Fruit fly (Drosophila melanogaster) whole organism, pupa: ENCODE data around the gene MTF-1.

Experiments used
- CG10348 ChIP-seq: fragments of 200-800 bp; sonication (Bioruptor generic); IDR thresholded peaks from 2 replicates; pipeline ENCODE4 v1.3.6; 2022; ENCODE audit warnings: missing biosample characterization, missing genetic modification characterization
- CG12605 ChIP-seq: fragments of 200-800 bp; sonication (Bioruptor generic); IDR thresholded peaks from 2 replicates; pipeline ENCODE4 v1.3.6; 2022; ENCODE audit warnings: missing biosample characterization, missing genetic modification characterization
- CG13204 ChIP-seq: fragments of 200-800 bp; sonication (Bioruptor generic); optimal IDR thresholded peaks from 2 replicates; lab custom pipeline; 2018; ENCODE audit warnings: missing biosample characterization, mild to moderate bottlenecking, missing genetic modification characterization, moderate library complexity
- CG14655 ChIP-seq: fragments of 200-800 bp; sonication (Bioruptor generic); optimal IDR thresholded peaks from 3 replicates; lab custom pipeline; 2017; ENCODE audit warnings: mild to moderate bottlenecking, missing biosample characterization, missing genetic modification reagents, missing genetic modification characterization
- CG15710 ChIP-seq: fragments of 200-800 bp; sonication (Bioruptor generic); optimal IDR thresholded peaks from 2 replicates; lab custom pipeline; 2018; ENCODE audit warnings: missing biosample characterization, mild to moderate bottlenecking, missing genetic modification characterization, moderate library complexity
- CG17806 ChIP-seq: fragments of 200-800 bp; sonication (Bioruptor generic); optimal IDR thresholded peaks from 2 replicates; lab custom pipeline; 2018; ENCODE audit warnings: missing biosample characterization, mild to moderate bottlenecking, missing genetic modification characterization, moderate library complexity
- CG32121 ChIP-seq: fragments of 200-800 bp; sonication (Bioruptor generic); IDR thresholded peaks from 2 replicates; pipeline ENCODE4 v1.3.6; 2022; ENCODE audit warnings: missing biosample characterization, missing genetic modification characterization
- CG34367 ChIP-seq: fragments of 200-800 bp; sonication (Bioruptor generic); optimal IDR thresholded peaks from 2 replicates; lab custom pipeline; 2018; ENCODE audit warnings: missing biosample characterization, mild to moderate bottlenecking, missing genetic modification characterization
- CG4496 ChIP-seq: fragments of 200-800 bp; sonication (Bioruptor generic); IDR thresholded peaks from 3 replicates; pipeline ENCODE4 v1.3.6; 2022; ENCODE audit warnings: missing biosample characterization, missing genetic modification characterization
- CG8159 ChIP-seq: fragments of 200-800 bp; sonication (Bioruptor generic); optimal IDR thresholded peaks from 3 replicates; lab custom pipeline; 2018; ENCODE audit warnings: missing biosample characterization, mild to moderate bottlenecking, missing genetic modification characterization, moderate library complexity
- CG8301 ChIP-seq: fragments of 200-800 bp; sonication (Bioruptor generic); optimal IDR thresholded peaks from 2 replicates; lab custom pipeline; 2018; ENCODE audit warnings: missing biosample characterization, mild to moderate bottlenecking, missing genetic modification characterization
- CG9948 ChIP-seq: fragments of 200-800 bp; sonication (Bioruptor generic); optimal IDR thresholded peaks from 2 replicates; lab custom pipeline; 2018; ENCODE audit warnings: missing biosample characterization, mild to moderate bottlenecking, missing genetic modification characterization, moderate library complexity
- D1 ChIP-seq: fragments of 200-800 bp; sonication (Bioruptor generic); optimal IDR thresholded peaks from 2 replicates; lab custom pipeline; 2018; ENCODE audit warnings: missing biosample characterization, mild to moderate bottlenecking, missing genetic modification characterization, moderate library complexity
- EcR ChIP-seq: fragments of 200-800 bp; sonication (Bioruptor generic); optimal IDR thresholded peaks from 3 replicates; lab custom pipeline; 2019; ENCODE audit warnings: missing biosample characterization, missing genetic modification characterization, mild to moderate bottlenecking, moderate library complexity, missing genetic modification reagents
- Ets98B ChIP-seq: fragments of 200-800 bp; sonication (Bioruptor generic); IDR thresholded peaks from 2 replicates; pipeline ENCODE4 v1.3.6; 2022; ENCODE audit warnings: missing biosample characterization, missing genetic modification characterization
- Pif1A ChIP-seq: fragments of 200-800 bp; sonication (Bioruptor generic); optimal IDR thresholded peaks from 3 replicates; lab custom pipeline; 2016; ENCODE audit warnings: missing biosample characterization, missing genetic modification characterization
- Pif1B ChIP-seq: fragments of 200-800 bp; sonication (Bioruptor generic); optimal IDR thresholded peaks from 3 replicates; lab custom pipeline; 2016; ENCODE audit warnings: missing biosample characterization, missing genetic modification characterization
- Snoo ChIP-seq: fragments of 200-800 bp; sonication (Bioruptor generic); optimal IDR thresholded peaks from 3 replicates; lab custom pipeline; 2017; ENCODE audit warnings: missing biosample characterization, mild to moderate bottlenecking, missing genetic modification characterization, inconsistent platforms
- fd96Ca ChIP-seq: fragments of 200-800 bp; sonication (Bioruptor generic); IDR thresholded peaks from 3 replicates; pipeline ENCODE4 v1.3.6; 2022; ENCODE audit warnings: missing biosample characterization, missing genetic modification characterization
- gl ChIP-seq: fragments of 200-800 bp; sonication (Bioruptor generic); optimal IDR thresholded peaks from 2 replicates; lab custom pipeline; 2018; ENCODE audit warnings: missing biosample characterization, mild to moderate bottlenecking, missing genetic modification characterization
- rn ChIP-seq: fragments of 200-800 bp; sonication (Bioruptor generic); IDR thresholded peaks from 2 replicates; pipeline ENCODE4 v1.3.6; 2022; ENCODE audit warnings: missing biosample characterization, missing genetic modification characterization

MTF-1 gene

DNA sequence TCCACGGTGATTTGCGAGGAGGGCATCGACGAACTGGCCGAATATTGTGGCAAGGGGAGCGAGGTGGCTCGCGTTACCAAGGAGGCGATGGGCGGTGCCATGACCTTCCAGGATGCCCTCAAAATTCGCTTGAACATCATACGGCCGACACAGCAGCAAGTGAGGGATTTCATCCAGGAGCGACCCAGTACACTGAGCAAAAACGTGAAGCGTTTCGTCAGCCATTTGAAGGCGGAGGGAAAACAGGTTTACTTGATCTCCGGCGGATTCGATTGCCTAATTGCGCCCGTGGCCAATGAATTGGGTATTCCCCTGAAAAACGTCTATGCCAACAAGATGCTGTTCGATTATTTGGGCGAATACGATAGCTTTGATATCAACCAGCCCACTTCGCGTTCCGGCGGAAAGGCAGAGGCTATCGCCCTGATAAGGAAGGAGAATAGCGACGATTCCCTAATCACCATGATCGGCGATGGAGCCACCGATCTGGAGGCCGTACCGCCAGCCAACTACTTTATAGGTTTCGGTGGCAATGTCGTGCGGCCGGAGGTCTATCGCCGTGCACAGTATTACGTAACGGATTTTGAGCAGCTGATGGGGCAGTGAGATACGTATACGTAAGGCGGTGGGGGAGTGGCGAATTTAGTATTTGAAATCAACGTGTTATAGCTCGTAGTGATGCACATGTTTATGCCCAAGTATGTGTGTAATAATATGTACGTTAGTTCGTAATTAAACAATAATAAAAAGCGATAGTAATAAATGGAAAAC, 6.2 kb upstream of the MTF-1 start:
- TF ChIP-seq Ets98B (no peak), CG12605 (no peak), CG8159 (tag; lab: Kevin White, UChicago) (no peak), CG8301 (tag; lab: Kevin White, UChicago) (no peak), CG13204 (GFP tag; lab: Kevin White, UChicago) (no peak), CG10348 (no peak), rn (GFP tag; lab: Robert Waterston, UW) (no peak), gl (tag; lab: Kevin White, UChicago) (no peak), Pif1A (no peak), CG4496 (GFP tag; lab: Robert Waterston, UW) (no peak)
- TF ChIP-seq, all 21 proteins: peak for 0

DNA sequence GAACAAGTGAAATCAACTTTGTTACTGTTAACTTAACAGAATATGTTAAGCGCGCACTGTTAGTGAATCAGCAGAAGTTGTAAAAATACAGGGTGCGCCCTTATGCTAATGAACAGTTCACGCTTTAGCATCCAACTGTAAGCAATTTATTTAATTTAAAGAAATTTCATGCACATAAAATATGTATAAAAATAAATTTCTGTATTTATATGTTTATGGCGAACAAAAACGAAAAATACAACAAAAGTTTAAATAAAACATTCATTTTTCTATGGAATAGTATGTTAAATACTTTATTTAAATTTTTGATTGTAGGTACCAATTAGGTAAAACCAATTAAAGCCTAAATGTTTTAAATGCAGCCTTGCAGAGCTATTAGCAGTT, 5.6 kb upstream of the MTF-1 start:
- peak; percentile 42 for TF ChIP-seq CG14655 (GFP tag; lab: Kevin White, UChicago)
- peak; percentile 9 for TF ChIP-seq CG15710
- no peak for TF ChIP-seq CG34367
- TF ChIP-seq CG13204 (GFP tag; lab: Kevin White, UChicago), result no peak
- TF ChIP-seq CG8301 (tag; lab: Kevin White, UChicago), result peak; percentile 49
- TF ChIP-seq CG9948 (tag; lab: Kevin White, UChicago), result peak; percentile 12
- TF ChIP-seq CG32121 (GFP tag; lab: Robert Waterston, UW), result 0 out of 2 replicates have a peak, but pooled peaks have one; percentile 26
- TF ChIP-seq Ets98B, result peak; percentile 57; the same call in 1 of the 2 replicates
- peak; percentile 9 for TF ChIP-seq CG8159 (tag; lab: Kevin White, UChicago)
- no peak for TF ChIP-seq fd96Ca (GFP tag; lab: Robert Waterston, UW)
- TF ChIP-seq Pif1B (GFP tag; lab: Kevin White, UChicago), result no peak
- TF ChIP-seq EcR (GFP tag; lab: Kevin White, UChicago), result no peak
- TF ChIP-seq CG12605, result 0 out of 2 replicates have a peak, but pooled peaks have one; percentile 29
- peak; percentile 35 for TF ChIP-seq Pif1A
- peak; percentile 43; the same call in 1 of the 3 replicates for TF ChIP-seq CG4496 (GFP tag; lab: Robert Waterston, UW)
- TF ChIP-seq CG10348, result no peak
- TF ChIP-seq rn (GFP tag; lab: Robert Waterston, UW), result no peak
- TF ChIP-seq D1 (tag; lab: Kevin White, UChicago), result peak; percentile 4
- peak; percentile 24 for TF ChIP-seq Snoo (tag; lab: Kevin White, UChicago)
- no peak for TF ChIP-seq gl (tag; lab: Kevin White, UChicago)
- TF ChIP-seq CG17806, result peak; percentile 58

DNA sequence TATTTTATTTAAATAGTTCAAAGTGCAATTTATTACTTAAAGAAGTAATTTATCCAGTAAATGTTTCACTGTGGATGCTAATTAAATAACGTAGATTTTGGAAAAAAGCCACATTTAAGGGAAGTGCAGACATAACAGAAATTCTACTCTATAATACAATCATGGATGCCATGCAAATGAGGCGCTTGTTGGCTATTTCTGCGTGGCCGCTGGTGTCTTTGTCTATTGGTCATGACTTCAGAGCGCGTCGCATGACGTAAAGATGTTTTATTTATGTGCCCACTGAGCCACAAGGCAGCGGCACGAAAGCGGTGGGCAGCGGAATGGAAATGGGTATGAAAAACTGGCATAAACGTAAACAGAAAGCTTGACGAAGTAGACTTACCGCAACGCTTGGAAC, 4.3 kb upstream of the MTF-1 start:
- peak; percentile 50; the same call in 1 of the 3 replicates for TF ChIP-seq CG4496 (GFP tag; lab: Robert Waterston, UW)
- TF ChIP-seq CG9948 (tag; lab: Kevin White, UChicago), result no peak
- no peak for TF ChIP-seq D1 (tag; lab: Kevin White, UChicago)
- peak; percentile 34 for TF ChIP-seq CG14655 (GFP tag; lab: Kevin White, UChicago)
- peak; percentile 51; the same call in 1 of the 2 replicates for TF ChIP-seq CG32121 (GFP tag; lab: Robert Waterston, UW)
- TF ChIP-seq Ets98B, result peak; percentile 63
- no peak for TF ChIP-seq CG13204 (GFP tag; lab: Kevin White, UChicago)
- no peak for TF ChIP-seq rn (GFP tag; lab: Robert Waterston, UW)
- peak; percentile 32 for TF ChIP-seq CG8301 (tag; lab: Kevin White, UChicago)

DNA sequence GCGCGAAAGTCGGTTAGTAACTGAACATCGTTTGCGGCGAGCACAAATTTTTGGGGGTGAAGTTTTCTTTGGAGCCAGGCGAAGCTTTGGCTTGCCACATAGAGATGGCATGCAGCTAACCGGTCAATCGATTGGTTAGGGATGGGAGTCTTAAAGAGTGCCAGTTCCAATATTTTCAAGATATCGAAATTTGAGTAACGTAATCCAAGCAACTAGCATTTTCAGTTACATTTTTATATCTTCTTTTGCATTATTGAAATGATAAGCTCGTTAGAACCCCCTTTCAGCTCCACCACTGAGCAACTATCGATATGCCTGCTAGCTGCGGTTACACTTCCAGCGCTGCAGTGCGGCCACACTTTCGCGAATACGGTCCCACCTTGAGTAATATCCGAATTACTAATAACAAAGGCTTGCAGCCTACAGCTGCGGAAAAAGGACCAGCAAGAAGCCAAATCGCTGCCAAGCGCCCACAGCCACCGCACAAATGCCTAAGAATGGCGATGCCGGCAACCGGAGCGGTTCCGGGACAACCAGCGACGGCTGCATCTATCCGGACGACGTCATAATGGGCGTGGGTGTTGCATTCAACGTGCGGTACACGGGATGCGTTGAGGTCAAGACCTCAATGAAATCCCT, 3.3 kb upstream of the MTF-1 start, which contains the start of the genes Atat and Shc:
TSS of gene Atat (minus strand) at position 103 of the 639 bp plus-strand sequence.
TSS of gene Shc (plus strand) at position 355 of the 639 bp plus-strand sequence.
- TF ChIP-seq Ets98B, result peak; percentile 99
- TF ChIP-seq CG13204 (GFP tag; lab: Kevin White, UChicago), result peak; percentile 78
- TF ChIP-seq CG8301 (tag; lab: Kevin White, UChicago), result peak; percentile 96
- TF ChIP-seq CG10348, result peak; percentile 99
- TF ChIP-seq Pif1A, result peak; percentile 97
- TF ChIP-seq EcR (GFP tag; lab: Kevin White, UChicago), result peak; percentile 11
- peak; percentile 98 for TF ChIP-seq CG17806
- peak; percentile 98 for TF ChIP-seq CG8159 (tag; lab: Kevin White, UChicago)
- TF ChIP-seq Snoo (tag; lab: Kevin White, UChicago), result peak; percentile 99
- peak; percentile 95 for TF ChIP-seq CG12605
- TF ChIP-seq CG9948 (tag; lab: Kevin White, UChicago), result peak; percentile 98
- peak; percentile 99 for TF ChIP-seq CG32121 (GFP tag; lab: Robert Waterston, UW)
- peak; percentile 99 for TF ChIP-seq fd96Ca (GFP tag; lab: Robert Waterston, UW)
- peak; percentile 99 for TF ChIP-seq rn (GFP tag; lab: Robert Waterston, UW)
- TF ChIP-seq D1 (tag; lab: Kevin White, UChicago), result peak; percentile 54
- TF ChIP-seq gl (tag; lab: Kevin White, UChicago), result peak; percentile 90
- peak; percentile 99 for TF ChIP-seq CG4496 (GFP tag; lab: Robert Waterston, UW)
- TF ChIP-seq CG15710, result peak; percentile 99
- peak; percentile 98 for TF ChIP-seq CG34367
- peak; percentile 94 for TF ChIP-seq Pif1B (GFP tag; lab: Kevin White, UChicago)
- TF ChIP-seq CG14655 (GFP tag; lab: Kevin White, UChicago), result peak; percentile 98

DNA sequence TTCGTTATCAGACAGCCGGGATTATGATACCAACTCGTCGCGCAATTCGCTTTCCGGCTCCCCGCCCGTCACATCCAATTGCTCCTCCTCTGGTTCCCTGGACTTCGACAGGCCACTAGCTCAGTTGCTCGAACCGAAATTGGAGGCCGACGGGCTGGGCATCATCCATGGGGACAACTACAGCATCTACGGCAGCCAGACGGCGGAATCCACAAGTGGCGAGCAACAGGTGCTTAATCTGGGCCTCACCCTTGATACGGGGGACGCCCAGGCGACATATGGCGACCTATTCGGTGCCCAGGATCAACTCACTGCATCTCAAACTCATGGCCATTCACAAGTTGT, 468 bp downstream of the MTF-1 start:
- TF ChIP-seq EcR (GFP tag; lab: Kevin White, UChicago), result no peak
- TF ChIP-seq CG9948 (tag; lab: Kevin White, UChicago), result no peak
- no peak for TF ChIP-seq CG14655 (GFP tag; lab: Kevin White, UChicago)
- TF ChIP-seq CG12605, result peak; percentile 42; the same call in 1 of the 2 replicates
